Worm (Caenorhabditis elegans) whole organism, L3 larva: Measurements from ENCODE around the gene ZK353.4.
A peak's percentile ranks its signal among the peaks of the same experiment; 100 is the strongest.

Experiments used
- R02D3.7 ChIP-seq: fragments of 150-350 bp; optimal IDR thresholded peaks from 2 replicates; lab custom pipeline; 2014; ENCODE audit warnings: missing biosample characterization, missing genetic modification characterization
- ZK546.5 ChIP-seq: sonication (generic microtip); optimal IDR thresholded peaks from 2 replicates; lab custom pipeline; 2017; ENCODE audit warnings: missing biosample characterization, missing genetic modification characterization
- aly-2 ChIP-seq: fragments of 150-350 bp; optimal IDR thresholded peaks from 2 replicates; lab custom pipeline; 2014; ENCODE audit warnings: missing biosample characterization, missing genetic modification characterization
- ama-1 ChIP-seq: fragments of 150-350 bp; optimal IDR thresholded peaks from 2 replicates; lab custom pipeline; 2018
- ceh-16 ChIP-seq: sonication (generic microtip); optimal IDR thresholded peaks from 2 replicates; lab custom pipeline; 2017; ENCODE audit warnings: missing biosample characterization, missing genetic modification characterization
- ceh-28 ChIP-seq: fragments of 150-350 bp; optimal IDR thresholded peaks from 2 replicates; lab custom pipeline; 2014; ENCODE audit warnings: missing biosample characterization, missing genetic modification reagents, missing genetic modification characterization
- ceh-82 ChIP-seq: fragments of 150-350 bp; optimal IDR thresholded peaks from 2 replicates; lab custom pipeline; 2014; ENCODE audit warnings: missing biosample characterization, missing genetic modification characterization
- ceh-9 ChIP-seq: sonication (generic microtip); optimal IDR thresholded peaks from 2 replicates; lab custom pipeline; 2018; ENCODE audit warnings: missing biosample characterization, missing genetic modification characterization
- daf-12 ChIP-seq: fragments of 150-350 bp; optimal IDR thresholded peaks from 2 replicates; lab custom pipeline; 2014; ENCODE audit warnings: missing biosample characterization, missing genetic modification reagents, missing genetic modification characterization
- egl-27 ChIP-seq: sonication (generic microtip); optimal IDR thresholded peaks from 4 replicates; lab custom pipeline; 2017; ENCODE audit warnings: missing biosample characterization, missing genetic modification reagents, missing genetic modification characterization
- egl-5 ChIP-seq: fragments of 150-350 bp; optimal IDR thresholded peaks from 2 replicates; lab custom pipeline; 2017; ENCODE audit warnings: missing biosample characterization, missing genetic modification reagents, missing genetic modification characterization, inconsistent platforms
- elt-1 ChIP-seq: fragments of 150-350 bp; optimal IDR thresholded peaks from 2 replicates; lab custom pipeline; 2014; ENCODE audit warnings: missing biosample characterization, missing genetic modification characterization
- elt-2 ChIP-seq: sonication (generic microtip); optimal IDR thresholded peaks from 2 replicates; lab custom pipeline; 2016; ENCODE audit warnings: missing genetic modification reagents, mild to moderate bottlenecking, missing genetic modification characterization, missing compliant biosample characterization
- elt-3 ChIP-seq, 3 experiments: fragments of 150-350 bp in 1 of 3; sonication (generic microtip) in 2 of 3; optimal IDR thresholded peaks; 2 replicates in 2 of 3; 4 replicates in 1 of 3; lab custom pipeline; 2014 to 2017; ENCODE audit warnings: missing biosample characterization in 3 of 3, missing genetic modification characterization in 3 of 3
- eor-1 ChIP-seq, 2 experiments: fragments of 150-350 bp; optimal IDR thresholded peaks; 2 replicates each; lab custom pipeline; 2014 to 2018; ENCODE audit warnings: missing biosample characterization in 2 of 2, missing genetic modification characterization in 2 of 2
- fkh-10 ChIP-seq: sonication (generic microtip); optimal IDR thresholded peaks from 2 replicates; lab custom pipeline; 2017; ENCODE audit warnings: missing biosample characterization, missing genetic modification reagents, missing genetic modification characterization
- fkh-2 ChIP-seq: fragments of 150-350 bp; optimal IDR thresholded peaks from 2 replicates; lab custom pipeline; 2014; ENCODE audit warnings: missing biosample characterization, missing genetic modification reagents, missing genetic modification characterization
- fos-1 ChIP-seq: fragments of 150-350 bp; optimal IDR thresholded peaks from 2 replicates; lab custom pipeline; 2014; ENCODE audit warnings: missing biosample characterization, missing genetic modification characterization
- hmg-11 ChIP-seq: sonication (generic microtip); optimal IDR thresholded peaks from 2 replicates; lab custom pipeline; 2016; ENCODE audit warnings: missing genetic modification characterization, missing compliant biosample characterization
- jun-1 ChIP-seq: fragments of 150-350 bp; optimal IDR thresholded peaks from 2 replicates; lab custom pipeline; 2014; ENCODE audit warnings: missing biosample characterization, missing genetic modification reagents, missing genetic modification characterization
- lin-15B ChIP-seq: fragments of 150-350 bp; optimal IDR thresholded peaks from 2 replicates; lab custom pipeline; 2014; ENCODE audit warnings: missing biosample characterization, missing genetic modification characterization
- lin-39 ChIP-seq: fragments of 150-350 bp; optimal IDR thresholded peaks from 2 replicates; lab custom pipeline; 2018; ENCODE audit warnings: missing biosample characterization, missing genetic modification reagents, missing genetic modification characterization
- lsy-12 ChIP-seq: sonication (generic microtip); optimal IDR thresholded peaks from 2 replicates; lab custom pipeline; 2016; ENCODE audit warnings: mild to moderate bottlenecking, missing genetic modification characterization, missing compliant biosample characterization
- mdl-1 ChIP-seq: fragments of 150-350 bp; optimal IDR thresholded peaks from 2 replicates; lab custom pipeline; 2014; ENCODE audit warnings: missing biosample characterization, missing genetic modification characterization
- mml-1 ChIP-seq: fragments of 150-350 bp; sonication (generic microtip); optimal IDR thresholded peaks from 3 replicates; lab custom pipeline; 2014; ENCODE audit warnings: missing biosample characterization, missing genetic modification characterization
- nfya-1 ChIP-seq: sonication (generic microtip); optimal IDR thresholded peaks from 2 replicates; lab custom pipeline; 2017; ENCODE audit warnings: missing genetic modification characterization, mild to moderate bottlenecking, missing compliant biosample characterization, antibody characterized with exemption, moderate library complexity; ENCODE audit not compliant: insufficient read depth
- nhr-11 ChIP-seq: fragments of 150-350 bp; optimal IDR thresholded peaks from 2 replicates; lab custom pipeline; 2014; ENCODE audit warnings: missing biosample characterization, missing genetic modification characterization
- nhr-12 ChIP-seq: fragments of 150-350 bp; optimal IDR thresholded peaks from 2 replicates; lab custom pipeline; 2014; ENCODE audit warnings: missing biosample characterization, missing genetic modification characterization
- nhr-237 ChIP-seq: fragments of 150-350 bp; optimal IDR thresholded peaks from 2 replicates; lab custom pipeline; 2014; ENCODE audit warnings: missing biosample characterization, missing genetic modification characterization
- nhr-25 ChIP-seq: sonication (generic microtip); optimal IDR thresholded peaks from 2 replicates; lab custom pipeline; 2017; ENCODE audit warnings: missing biosample characterization, missing genetic modification characterization
- nhr-28 ChIP-seq: fragments of 150-350 bp; optimal IDR thresholded peaks from 2 replicates; lab custom pipeline; 2014; ENCODE audit warnings: missing biosample characterization, missing genetic modification characterization
- nhr-43 ChIP-seq: sonication (generic microtip); optimal IDR thresholded peaks from 2 replicates; lab custom pipeline; 2016; ENCODE audit warnings: mild to moderate bottlenecking, missing genetic modification characterization, missing compliant biosample characterization; ENCODE audit not compliant: poor library complexity, severe bottlenecking
- nhr-67 ChIP-seq: fragments of 150-350 bp; optimal IDR thresholded peaks from 2 replicates; lab custom pipeline; 2014; ENCODE audit warnings: missing biosample characterization, missing genetic modification characterization
- nhr-76 ChIP-seq: fragments of 150-350 bp; sonication (generic microtip); optimal IDR thresholded peaks from 5 replicates; lab custom pipeline; 2014; ENCODE audit warnings: missing biosample characterization, missing genetic modification characterization
- nhr-77 ChIP-seq: fragments of 150-350 bp; optimal IDR thresholded peaks from 2 replicates; lab custom pipeline; 2014; ENCODE audit warnings: missing biosample characterization, missing genetic modification characterization
- pha-4 ChIP-seq: fragments of 150-350 bp; optimal IDR thresholded peaks from 2 replicates; lab custom pipeline; 2014; ENCODE audit warnings: missing biosample characterization, missing genetic modification reagents, missing genetic modification characterization
- pqm-1 ChIP-seq: fragments of 150-350 bp; optimal IDR thresholded peaks from 2 replicates; lab custom pipeline; 2017; ENCODE audit warnings: missing biosample characterization, missing genetic modification characterization, inconsistent platforms
- sea-2 ChIP-seq: fragments of 150-350 bp; sonication (generic microtip); optimal IDR thresholded peaks from 4 replicates; lab custom pipeline; 2014; ENCODE audit warnings: missing biosample characterization, missing genetic modification reagents, missing genetic modification characterization
- skn-1 ChIP-seq: fragments of 150-350 bp; optimal IDR thresholded peaks from 2 replicates; lab custom pipeline; 2014; ENCODE audit warnings: missing biosample characterization, missing genetic modification characterization
- snpc-4 ChIP-seq: fragments of 150-350 bp; optimal IDR thresholded peaks from 2 replicates; lab custom pipeline; 2014; ENCODE audit warnings: missing biosample characterization, missing genetic modification characterization
- tbx-2 ChIP-seq: sonication (generic microtip); optimal IDR thresholded peaks from 2 replicates; lab custom pipeline; 2016; ENCODE audit warnings: mild to moderate bottlenecking, missing genetic modification characterization, missing compliant biosample characterization
- unc-39 ChIP-seq: sonication (generic microtip); optimal IDR thresholded peaks from 4 replicates; lab custom pipeline; 2017; ENCODE audit warnings: missing biosample characterization, missing genetic modification characterization
- unc-62 ChIP-seq: fragments of 150-350 bp; sonication (generic microtip); optimal IDR thresholded peaks from 4 replicates; lab custom pipeline; 2014; ENCODE audit warnings: missing biosample characterization, missing genetic modification reagents, missing genetic modification characterization
- zag-1 ChIP-seq: fragments of 150-350 bp; optimal IDR thresholded peaks from 2 replicates; lab custom pipeline; 2014; ENCODE audit warnings: missing biosample characterization, missing genetic modification characterization
- ztf-11 ChIP-seq: fragments of 150-350 bp; optimal IDR thresholded peaks from 2 replicates; lab custom pipeline; 2014; ENCODE audit warnings: missing biosample characterization, missing genetic modification characterization
- ztf-4 ChIP-seq: fragments of 150-350 bp; optimal IDR thresholded peaks from 2 replicates; lab custom pipeline; 2014; ENCODE audit warnings: missing biosample characterization, missing genetic modification characterization

Gene ZK353.4

DNA sequence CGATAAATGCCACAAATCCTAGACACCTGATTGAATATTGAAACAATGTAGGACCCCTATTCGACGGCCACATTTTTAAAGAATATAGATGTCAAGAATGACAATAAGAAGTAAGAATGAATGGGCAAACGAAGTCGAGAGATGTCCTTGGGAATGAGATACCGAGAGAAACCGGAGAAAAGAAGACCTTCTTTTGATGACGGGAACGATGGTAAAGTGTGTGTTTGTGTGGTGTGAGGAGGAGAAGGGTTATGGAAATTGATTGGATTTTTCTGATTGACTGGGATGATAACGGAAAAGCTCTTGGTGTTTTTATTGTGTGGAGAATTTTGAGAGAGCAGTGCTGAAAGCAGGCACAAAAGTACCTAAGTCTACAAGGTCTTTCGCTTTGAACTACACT, 20.8 kb downstream of the ZK353.4 start, which contains the start of gene R05D3.9:
Gene R05D3.9 (minus strand): TSS at position 101 of the 400 bp plus-strand sequence.
- TF ChIP-seq nhr-25 (tag; lab: Kevin White, UChicago): peak; percentile 15
- TF ChIP-seq nhr-43 (tag; lab: Kevin White, UChicago): no peak
- TF ChIP-seq daf-12: no peak
- TF ChIP-seq, all 47 proteins: peak for 1

ce11 chrIII:8363253-8364061, 26.0 kb downstream of the ZK353.4 start, which contains the start of gene R05D3.3:
R05D3.3 (plus strand) TSS chrIII:8364011.
- no peak for TF ChIP-seq ama-1 (lab: Kevin White, UChicago)
- no peak for TF ChIP-seq egl-27
- no peak for TF ChIP-seq nhr-76
- TF ChIP-seq tbx-2 (tag; lab: Kevin White, UChicago): no peak
- TF ChIP-seq ztf-4: no peak
- TF ChIP-seq elt-2: no peak
- TF ChIP-seq elt-3 (tag; optimal IDR thresholded peaks at IDR 0.05; lab: Kevin White, UChicago): no peak
- no peak for TF ChIP-seq skn-1
- TF ChIP-seq egl-5 (tag; lab: Kevin White, UChicago): no peak
- no peak for TF ChIP-seq nhr-237 (tag; lab: Kevin White, UChicago)
- no peak for TF ChIP-seq pqm-1
- TF ChIP-seq, all 47 proteins: peak for 0

ce11 chrIII:8358213-8358672, 31.2 kb downstream of the ZK353.4 start, which contains the start of the genes R05D3.8 and rfp-1:
R05D3.8 (minus strand) TSS chrIII:8358327.
rfp-1 (plus strand) TSS chrIII:8358622.
- TF ChIP-seq zag-1 (tag; lab: Kevin White, UChicago): no peak
- TF ChIP-seq jun-1 (tag; lab: Kevin White, UChicago): peak; percentile 16
- no peak for TF ChIP-seq nhr-12 (tag; lab: Kevin White, UChicago)
- no peak for TF ChIP-seq fkh-2 (tag; lab: Kevin White, UChicago)
- peak; percentile 53 for TF ChIP-seq lsy-12 (tag; lab: Kevin White, UChicago)
- no peak for TF ChIP-seq ceh-16 (tag; lab: Kevin White, UChicago)
- TF ChIP-seq lin-39 (tag; lab: Kevin White, UChicago): peak; percentile 92
- TF ChIP-seq nfya-1 (tag; lab: Kevin White, UChicago): peak; percentile 96
- peak; percentile 56 for TF ChIP-seq hmg-11
- TF ChIP-seq fkh-10 (GFP tag; lab: Kevin White, UChicago): peak; percentile 58
- TF ChIP-seq nhr-76: no peak
- peak; percentile 99 for TF ChIP-seq egl-5 (tag; lab: Kevin White, UChicago)
- no peak for TF ChIP-seq fos-1 (tag; lab: Kevin White, UChicago)
- TF ChIP-seq pha-4 (tag; lab: Kevin White, UChicago): peak; percentile 97
- peak; percentile 39 for TF ChIP-seq snpc-4
- TF ChIP-seq elt-2: peak; percentile 56
- no peak for TF ChIP-seq ztf-4
- peak; percentile 99 for TF ChIP-seq R02D3.7 (tag; lab: Kevin White, UChicago)
- TF ChIP-seq nhr-25 (tag; lab: Kevin White, UChicago): peak; percentile 60
- peak; percentile 27 for TF ChIP-seq ama-1 (lab: Kevin White, UChicago)
- no peak for TF ChIP-seq elt-1 (tag; lab: Kevin White, UChicago)
- TF ChIP-seq daf-12: no peak
- TF ChIP-seq ceh-9 (tag; lab: Kevin White, UChicago): no peak
- TF ChIP-seq unc-39: no peak
- TF ChIP-seq ceh-82: no peak
- TF ChIP-seq lin-15B: peak; percentile 98
- no peak for TF ChIP-seq nhr-77 (tag; lab: Kevin White, UChicago)
- no peak for TF ChIP-seq nhr-28 (tag; lab: Kevin White, UChicago)
- peak; percentile 53 for TF ChIP-seq pqm-1
- TF ChIP-seq egl-27: peak; percentile 30
- peak; percentile 47 for TF ChIP-seq ceh-28
- no peak for TF ChIP-seq ztf-11 (tag; lab: Kevin White, UChicago)
- peak in 1 of 3 experiments; percentile 26 for TF ChIP-seq elt-3 (tag; optimal IDR thresholded peaks at IDR 0.05; lab: Kevin White, UChicago)
- no peak for TF ChIP-seq nhr-67
- no peak for TF ChIP-seq ZK546.5
- TF ChIP-seq eor-1 (tag; optimal IDR thresholded peaks at IDR 0.05; lab: Kevin White, UChicago): no peak
- peak; percentile 62 for TF ChIP-seq nhr-43 (tag; lab: Kevin White, UChicago)
- no peak for TF ChIP-seq tbx-2 (tag; lab: Kevin White, UChicago)
- peak; percentile 20 for TF ChIP-seq nhr-11 (tag; lab: Kevin White, UChicago)
- TF ChIP-seq nhr-237 (tag; lab: Kevin White, UChicago): no peak
- no peak for TF ChIP-seq aly-2
- TF ChIP-seq mml-1: no peak
- no peak for TF ChIP-seq sea-2 (GFP tag; lab: Kevin White, UChicago)
- TF ChIP-seq unc-62 (GFP tag; lab: Kevin White, UChicago): no peak
- TF ChIP-seq mdl-1 (tag; lab: Kevin White, UChicago): no peak
- TF ChIP-seq skn-1: peak; percentile 85
